Worm (Caenorhabditis elegans): ENCODE data around the gene srw-19.

The srw-19 gene

ce11 chrV:15244456-15244855 is 36.7 kb downstream of the srw-19 start, which contains the start of gene kin-30:
Gene kin-30 (plus strand): TSS chrV:15244756.
- no peak for TF ChIP-seq ceh-34 (tag; optimal IDR thresholded peaks at IDR 0.05)
- TF ChIP-seq hlh-13 (GFP tag; optimal IDR thresholded peaks at IDR 0.05): no peak
- TF ChIP-seq nhr-232 (tag; optimal IDR thresholded peaks at IDR 0.05): no peak
- no peak for TF ChIP-seq sox-2 (GFP tag; IDR thresholded peaks at IDR 0.05)
- no peak for TF ChIP-seq ztf-16 (tag; optimal IDR thresholded peaks at IDR 0.05)
- no peak for TF ChIP-seq syd-9 (tag; optimal IDR thresholded peaks at IDR 0.05)
- TF ChIP-seq ref-2 (tag; optimal IDR thresholded peaks at IDR 0.05): no peak
- TF ChIP-seq ceh-2 (tag; optimal IDR thresholded peaks at IDR 0.05): no peak
- TF ChIP-seq elt-4 (tag; optimal IDR thresholded peaks at IDR 0.05): no peak
- no peak for TF ChIP-seq madf-2 (tag; optimal IDR thresholded peaks at IDR 0.05)

ce11 chrV:15241259-15241658 is 39.9 kb downstream of the srw-19 start, which contains the start of gene chil-12:
Gene chil-12 (plus strand): TSS chrV:15241559.
- no peak for TF ChIP-seq odd-2 (tag; optimal IDR thresholded peaks at IDR 0.05)

ce11 chrV:15240215-15240614 is 41.0 kb downstream of the srw-19 start, which contains the start of gene srw-11:
Gene srw-11 (minus strand): TSS chrV:15240315.
- TF ChIP-seq hlh-30 (tag; optimal IDR thresholded peaks at IDR 0.05; ENCODE audit: insufficient read depth) (no peak), ceh-19 (GFP tag; optimal IDR thresholded peaks at IDR 0.05) (no peak), ceh-48 (tag; optimal IDR thresholded peaks at IDR 0.05) (no peak), unc-86 (tag; optimal IDR thresholded peaks at IDR 0.05) (no peak), eyg-1 (tag; optimal IDR thresholded peaks at IDR 0.05) (no peak), lin-11 (tag; optimal IDR thresholded peaks at IDR 0.05) (no peak), dmd-4 (tag; optimal IDR thresholded peaks at IDR 0.05; ENCODE audit: borderline replicate concordance) (no peak), ttx-3 (tag; optimal IDR thresholded peaks at IDR 0.05) (no peak), ceh-31 (tag; optimal IDR thresholded peaks at IDR 0.05) (no peak), pax-1 (tag; optimal IDR thresholded peaks at IDR 0.05) (no peak), ceh-34 (tag; optimal IDR thresholded peaks at IDR 0.05) (no peak), ama-1 (optimal IDR thresholded peaks at IDR 0.05) (no peak), unc-42 (tag; optimal IDR thresholded peaks at IDR 0.05) (no peak), ets-4 (tag; optimal IDR thresholded peaks at IDR 0.05) (no peak), unc-55 (GFP tag; optimal IDR thresholded peaks at IDR 0.05) (no peak), nhr-232 (tag; optimal IDR thresholded peaks at IDR 0.05) (no peak)

ce11 chrV:15238552-15238951 is 42.6 kb downstream of the srw-19 start, which contains the start of gene srw-12:
Gene srw-12 (minus strand): TSS chrV:15238652.
- no peak for TF ChIP-seq eyg-1 (tag; optimal IDR thresholded peaks at IDR 0.05)
- TF ChIP-seq che-1 (tag; optimal IDR thresholded peaks at IDR 0.05): no peak
- TF ChIP-seq tbx-7 (tag; optimal IDR thresholded peaks at IDR 0.05): no peak
- no peak for TF ChIP-seq odd-2 (tag; optimal IDR thresholded peaks at IDR 0.05)
- no peak for TF ChIP-seq fkh-10 (GFP tag; optimal IDR thresholded peaks at IDR 0.05)
- no peak for TF ChIP-seq dve-1 (tag; optimal IDR thresholded peaks at IDR 0.05)
- TF ChIP-seq madf-2 (tag; optimal IDR thresholded peaks at IDR 0.05): no peak
- TF ChIP-seq nfya-1 (tag; optimal IDR thresholded peaks at IDR 0.05): no peak
- no peak for TF ChIP-seq lim-6 (tag; optimal IDR thresholded peaks at IDR 0.05)
- no peak for TF ChIP-seq elt-4 (tag; optimal IDR thresholded peaks at IDR 0.05)

ce11 chrV:15235661-15236060 is 45.5 kb downstream of the srw-19 start, which contains the start of gene nhr-164:
Gene nhr-164 (minus strand): TSS chrV:15235761.
- no peak for TF ChIP-seq eyg-1 (tag; optimal IDR thresholded peaks at IDR 0.05)
- TF ChIP-seq elt-4 (tag; optimal IDR thresholded peaks at IDR 0.05): no peak
- TF ChIP-seq hlh-30 (tag; optimal IDR thresholded peaks at IDR 0.05; ENCODE audit: insufficient read depth): no peak
- no peak for TF ChIP-seq sox-2 (GFP tag; IDR thresholded peaks at IDR 0.05)
- TF ChIP-seq pqm-1 (tag; optimal IDR thresholded peaks at IDR 0.05): no peak

- TF ChIP-seq nfya-1 (tag; optimal IDR thresholded peaks at IDR 0.05): no peak
- no peak for TF ChIP-seq npax-4 (tag; optimal IDR thresholded peaks at IDR 0.05)
- TF ChIP-seq ceh-6 (GFP tag; optimal IDR thresholded peaks at IDR 0.05): no peak
- no peak for TF ChIP-seq unc-42 (tag; optimal IDR thresholded peaks at IDR 0.05)
- TF ChIP-seq sox-2 (GFP tag; IDR thresholded peaks at IDR 0.05): no peak
- TF ChIP-seq pha-2 (tag; optimal IDR thresholded peaks at IDR 0.05): no peak
- no peak for TF ChIP-seq mec-3 (tag; optimal IDR thresholded peaks at IDR 0.05; ENCODE audit: borderline replicate concordance)
- TF ChIP-seq nhr-232 (tag; optimal IDR thresholded peaks at IDR 0.05): no peak
- no peak for TF ChIP-seq nhr-11 (tag; optimal IDR thresholded peaks at IDR 0.05)
- no peak for TF ChIP-seq hlh-6 (tag; optimal IDR thresholded peaks at IDR 0.05)
- no peak for TF ChIP-seq hlh-8 (tag; optimal IDR thresholded peaks at IDR 0.05)
- no peak for TF ChIP-seq fax-1 (tag; optimal IDR thresholded peaks at IDR 0.05)
Measured at ce11 chrV:15232200-15232599, 49.0 kb downstream of the srw-19 start, which contains the start of gene srw-13. Gene srw-13 (plus strand): TSS chrV:15232500.

All from whole organism, late embryonic.